Worm (Caenorhabditis elegans): ENCODE results near the gene K07F5.16.

DNA sequence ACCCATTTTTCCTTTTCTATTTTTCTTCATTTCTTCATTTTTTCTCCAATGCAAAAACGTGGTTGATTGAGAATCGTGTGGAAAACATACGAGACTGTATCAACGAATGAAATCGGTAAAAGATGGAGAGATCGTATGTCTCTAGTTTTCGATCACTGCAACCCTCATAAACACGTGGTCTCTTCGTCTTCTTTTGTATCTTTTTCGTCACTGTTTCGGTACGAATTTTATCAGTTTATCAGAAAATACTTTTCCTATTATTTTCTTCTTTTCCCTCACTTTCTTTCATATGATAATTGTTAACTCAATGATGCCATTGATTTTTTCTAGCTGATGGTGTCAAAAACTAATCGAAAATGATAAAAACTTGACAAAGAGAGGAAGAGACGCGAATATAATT, 11.7 kb downstream of the K07F5.16 start:
- TF ChIP-seq hlh-6 (tag; optimal IDR thresholded peaks at IDR 0.05), result no peak
- TF ChIP-seq nhr-232 (tag; optimal IDR thresholded peaks at IDR 0.05), result no peak
- no peak for TF ChIP-seq pqm-1 (tag; optimal IDR thresholded peaks at IDR 0.05)
- TF ChIP-seq lim-6 (tag; optimal IDR thresholded peaks at IDR 0.05), result no peak
- TF ChIP-seq tbx-2 (tag; optimal IDR thresholded peaks at IDR 0.05), result no peak
- TF ChIP-seq npax-4 (tag; optimal IDR thresholded peaks at IDR 0.05), result no peak
- no peak for TF ChIP-seq hlh-15 (tag; optimal IDR thresholded peaks at IDR 0.05)
- no peak for TF ChIP-seq elt-2 (tag; optimal IDR thresholded peaks at IDR 0.05)
- TF ChIP-seq nhr-11 (tag; optimal IDR thresholded peaks at IDR 0.05), result no peak
- no peak for TF ChIP-seq ceh-34 (tag; optimal IDR thresholded peaks at IDR 0.05)
- no peak for TF ChIP-seq sox-4 (tag; optimal IDR thresholded peaks at IDR 0.05)
- no peak for TF ChIP-seq hlh-30 (tag; optimal IDR thresholded peaks at IDR 0.05; ENCODE audit: insufficient read depth)

Data from whole organism, late embryonic.